Fruit fly (Drosophila melanogaster) whole organism: ENCODE measurements around the gene CG32639.

Experiments
- CG8478 ChIP-seq: fragments of >200 bp; optimal IDR thresholded peaks from 2 replicates; lab custom pipeline; 2018; ENCODE audit warnings: inconsistent platforms
- Dll ChIP-seq: fragments of >200 bp; optimal IDR thresholded peaks from 2 replicates; lab custom pipeline; 2017
- EcR ChIP-seq, 2 experiments: fragments of >200 bp; optimal IDR thresholded peaks; 2 replicates each; lab custom pipeline; 2017; ENCODE audit warnings: missing biosample characterization in 2 of 2, missing genetic modification characterization in 2 of 2, missing genetic modification reagents in 2 of 2
- pan ChIP-seq: fragments of >200 bp; optimal IDR thresholded peaks from 2 replicates; lab custom pipeline; 2017
- psq ChIP-seq: fragments of >200 bp; optimal IDR thresholded peaks from 2 replicates; lab custom pipeline; 2017
- usp ChIP-seq: fragments of >200 bp; optimal IDR thresholded peaks from 2 replicates; lab custom pipeline; 2017; ENCODE audit warnings: missing biosample characterization, missing genetic modification characterization, mixed read lengths

The CG32639 gene

dm6 chrX:13232406-13233195 is 3.8 kb downstream of the CG32639 start:
- TF ChIP-seq CG8478: no peak
- no peak for TF ChIP-seq usp
- no peak for TF ChIP-seq EcR (GFP tag; optimal IDR thresholded peaks at IDR 0.05; lab: Kevin White, UChicago)
- TF ChIP-seq psq (lab: Kevin White, UChicago): no peak
- no peak for TF ChIP-seq Dll (lab: Kevin White, UChicago)
- TF ChIP-seq pan (lab: Kevin White, UChicago): no peak

dm6 chrX:13230974-13231373 is 5.4 kb downstream of the CG32639 start:
- TF ChIP-seq pan (lab: Kevin White, UChicago) (no peak), usp (no peak), psq (lab: Kevin White, UChicago) (no peak), Dll (lab: Kevin White, UChicago) (no peak), CG8478 (no peak), EcR (GFP tag; optimal IDR thresholded peaks at IDR 0.05; lab: Kevin White, UChicago) (no peak)

dm6 chrX:13229824-13230223 is 6.5 kb downstream of the CG32639 start:
- no peak for TF ChIP-seq Dll (lab: Kevin White, UChicago)
- no peak for TF ChIP-seq psq (lab: Kevin White, UChicago)
- no peak for TF ChIP-seq usp
- no peak for TF ChIP-seq pan (lab: Kevin White, UChicago)
- no peak for TF ChIP-seq CG8478
- no peak for TF ChIP-seq EcR (GFP tag; optimal IDR thresholded peaks at IDR 0.05; lab: Kevin White, UChicago)

DNA sequence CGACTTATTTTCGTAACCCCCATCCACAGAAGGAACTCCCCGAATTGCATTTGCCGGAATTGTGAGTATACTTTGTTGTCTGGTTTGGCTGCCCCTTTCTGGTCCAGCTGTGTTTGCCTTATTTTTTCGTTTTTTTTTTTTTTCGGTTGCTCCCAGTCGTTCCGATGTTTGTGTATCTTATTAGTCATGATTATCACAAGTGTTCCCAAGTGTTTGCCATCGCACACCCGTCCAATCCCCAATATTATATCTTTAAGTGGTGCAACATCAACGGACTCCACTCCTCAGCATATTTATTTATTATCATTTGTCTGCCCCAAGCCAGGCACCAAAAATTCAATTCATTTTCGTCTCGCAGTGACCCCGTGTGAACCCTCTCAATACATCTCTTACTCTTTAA is 7.1 kb downstream of the CG32639 start:
- TF ChIP-seq psq (lab: Kevin White, UChicago): no peak
- no peak for TF ChIP-seq Dll (lab: Kevin White, UChicago)
- TF ChIP-seq CG8478: no peak
- TF ChIP-seq pan (lab: Kevin White, UChicago): no peak
- TF ChIP-seq EcR (GFP tag; optimal IDR thresholded peaks at IDR 0.05; lab: Kevin White, UChicago): no peak
- TF ChIP-seq usp: no peak

dm6 chrX:13228208-13228606 is 8.2 kb downstream of the CG32639 start:
- no peak for TF ChIP-seq Dll (lab: Kevin White, UChicago)
- no peak for TF ChIP-seq pan (lab: Kevin White, UChicago)
- no peak for TF ChIP-seq EcR (GFP tag; optimal IDR thresholded peaks at IDR 0.05; lab: Kevin White, UChicago)
- TF ChIP-seq CG8478: no peak
- no peak for TF ChIP-seq usp
- no peak for TF ChIP-seq psq (lab: Kevin White, UChicago)

dm6 chrX:13227505-13228207 is 8.7 kb downstream of the CG32639 start:
- no peak for TF ChIP-seq Dll (lab: Kevin White, UChicago)
- no peak for TF ChIP-seq EcR (GFP tag; optimal IDR thresholded peaks at IDR 0.05; lab: Kevin White, UChicago)
- no peak for TF ChIP-seq usp
- no peak for TF ChIP-seq CG8478
- TF ChIP-seq pan (lab: Kevin White, UChicago): no peak
- TF ChIP-seq psq (lab: Kevin White, UChicago): no peak

- TF ChIP-seq CG8478 (no peak), Dll (lab: Kevin White, UChicago) (no peak), psq (lab: Kevin White, UChicago) (no peak), EcR (GFP tag; optimal IDR thresholded peaks at IDR 0.05; lab: Kevin White, UChicago) (no peak), usp (no peak), pan (lab: Kevin White, UChicago) (no peak)
These were observed 9.9 kb downstream of the CG32639 start for dm6 chrX:13226478-13226877.

DNA sequence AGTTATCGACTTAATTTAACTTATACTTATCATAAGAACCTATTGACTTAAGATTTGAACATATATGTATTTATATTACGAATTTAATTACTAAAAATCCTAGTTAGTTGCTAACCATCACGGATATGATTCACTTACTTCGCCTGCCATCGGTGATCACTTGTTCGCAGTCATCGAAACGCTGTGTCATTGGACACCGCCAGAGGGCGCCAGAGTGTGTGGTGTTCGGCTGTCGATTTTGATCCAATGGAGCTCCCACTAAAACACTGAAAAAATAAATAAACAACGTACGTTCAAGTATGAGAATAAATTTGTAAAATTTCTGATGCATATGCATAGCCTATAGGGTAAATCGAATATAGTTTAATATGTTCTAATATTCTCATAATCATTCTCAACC is 11.5 kb downstream of the CG32639 start:
- no peak for TF ChIP-seq EcR (GFP tag; optimal IDR thresholded peaks at IDR 0.05; lab: Kevin White, UChicago)
- TF ChIP-seq Dll (lab: Kevin White, UChicago): no peak
- TF ChIP-seq usp: no peak
- no peak for TF ChIP-seq pan (lab: Kevin White, UChicago)
- TF ChIP-seq CG8478: no peak
- no peak for TF ChIP-seq psq (lab: Kevin White, UChicago)

DNA sequence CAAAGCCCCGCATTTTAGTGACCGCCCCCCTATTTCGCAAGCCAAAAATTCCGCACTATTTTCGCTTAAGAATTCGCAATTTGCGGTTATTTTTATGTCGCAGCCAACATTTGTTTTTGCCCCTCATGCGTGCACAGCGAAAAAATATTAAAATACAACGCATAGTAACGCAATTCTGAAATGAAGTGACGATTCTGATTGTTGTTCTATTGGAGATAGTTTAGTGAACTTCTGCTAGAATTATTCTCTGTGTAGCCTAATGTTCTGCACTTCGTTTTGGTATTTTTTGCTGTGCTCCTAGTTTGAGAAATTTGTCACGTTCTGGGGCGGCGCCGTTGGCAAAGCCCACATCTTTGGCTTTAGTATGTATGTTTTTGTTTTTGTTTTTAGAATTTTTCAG is 14.5 kb downstream of the CG32639 start:
- TF ChIP-seq usp (no peak), EcR (GFP tag; optimal IDR thresholded peaks at IDR 0.05; lab: Kevin White, UChicago) (no peak), CG8478 (no peak), Dll (lab: Kevin White, UChicago) (no peak), pan (lab: Kevin White, UChicago) (no peak), psq (lab: Kevin White, UChicago) (no peak)

- TF ChIP-seq EcR (GFP tag; optimal IDR thresholded peaks at IDR 0.05; lab: Kevin White, UChicago) (no peak), Dll (lab: Kevin White, UChicago) (no peak), psq (lab: Kevin White, UChicago) (no peak), usp (no peak), CG8478 (no peak), pan (lab: Kevin White, UChicago) (no peak)
These were observed 15.1 kb downstream of the CG32639 start for dm6 chrX:13221311-13221710.

DNA sequence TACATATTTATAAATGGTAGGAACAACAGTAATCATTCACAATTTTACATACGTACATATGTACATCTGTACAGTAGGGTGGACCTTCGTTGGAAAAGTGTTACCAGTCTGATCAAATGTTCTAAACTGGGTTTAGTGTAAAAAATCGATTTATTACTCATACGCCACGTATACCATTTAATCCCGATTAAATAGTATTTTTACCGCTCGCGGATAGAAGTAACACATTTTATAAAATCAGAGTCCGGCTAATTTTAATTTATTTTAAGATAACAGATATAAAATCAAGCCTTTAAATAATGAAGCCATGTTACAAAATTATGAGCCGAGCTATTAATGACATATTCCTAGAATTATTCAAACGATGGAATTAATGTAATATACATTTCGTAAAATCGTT is 15.9 kb downstream of the CG32639 start:
- TF ChIP-seq EcR (GFP tag; optimal IDR thresholded peaks at IDR 0.05; lab: Kevin White, UChicago) (no peak), usp (no peak), Dll (lab: Kevin White, UChicago) (no peak), pan (lab: Kevin White, UChicago) (no peak), psq (lab: Kevin White, UChicago) (no peak), CG8478 (no peak)

dm6 chrX:13219290-13219689 is 17.1 kb downstream of the CG32639 start:
- TF ChIP-seq Dll (lab: Kevin White, UChicago) (no peak), EcR (GFP tag; optimal IDR thresholded peaks at IDR 0.05; lab: Kevin White, UChicago) (no peak), usp (no peak), pan (lab: Kevin White, UChicago) (no peak), CG8478 (no peak), psq (lab: Kevin White, UChicago) (no peak)
